Worm (Caenorhabditis elegans) whole organism, mixed stage, embryonic: ENCODE data around the gene tbc-6.

Source experiments
- M03D4.4 ChIP-seq: sonication (generic microtip); optimal IDR thresholded peaks from 2 replicates; lab custom pipeline; 2017; ENCODE audit warnings: mild to moderate bottlenecking, missing genetic modification characterization, missing compliant biosample characterization
- bed-3 ChIP-seq: fragments of 200-800 bp; sonication (Bioruptor generic); optimal IDR thresholded peaks from 3 replicates; lab custom pipeline; 2018; ENCODE audit warnings: mild to moderate bottlenecking, missing genetic modification characterization, moderate library complexity, missing compliant biosample characterization
- blmp-1 ChIP-seq: fragments of 150-350 bp; optimal IDR thresholded peaks from 2 replicates; lab custom pipeline; 2014; ENCODE audit warnings: missing biosample characterization, missing genetic modification characterization
- ceh-39 ChIP-seq: fragments of 150-350 bp; optimal IDR thresholded peaks from 2 replicates; lab custom pipeline; 2014; ENCODE audit warnings: missing biosample characterization, missing genetic modification characterization
- ceh-43 ChIP-seq: fragments of 200-800 bp; sonication (Bioruptor generic); optimal IDR thresholded peaks from 2 replicates; lab custom pipeline; 2018; ENCODE audit warnings: mild to moderate bottlenecking, missing genetic modification characterization, moderate library complexity, missing compliant biosample characterization
- ceh-83 ChIP-seq: fragments of 200-800 bp; sonication (Bioruptor generic); optimal IDR thresholded peaks from 2 replicates; lab custom pipeline; 2018; ENCODE audit warnings: mild to moderate bottlenecking, missing genetic modification characterization, missing compliant biosample characterization
- drap-1 ChIP-seq: fragments of 200-800 bp; sonication (Bioruptor generic); optimal IDR thresholded peaks from 3 replicates; lab custom pipeline; 2018; ENCODE audit warnings: mild to moderate bottlenecking, missing genetic modification characterization, missing compliant biosample characterization
- elt-1 ChIP-seq: sonication (generic microtip); optimal IDR thresholded peaks from 2 replicates; lab custom pipeline; 2017; ENCODE audit warnings: missing genetic modification characterization, mild to moderate bottlenecking, missing compliant biosample characterization, antibody characterized with exemption, moderate library complexity, borderline replicate concordance; ENCODE audit not compliant: insufficient read depth
- elt-3 ChIP-seq: fragments of 150-350 bp; optimal IDR thresholded peaks from 2 replicates; lab custom pipeline; 2014; ENCODE audit warnings: missing biosample characterization, missing genetic modification characterization
- flh-1 ChIP-seq: fragments of 200-800 bp; sonication (Bioruptor generic); optimal IDR thresholded peaks from 2 replicates; lab custom pipeline; 2018; ENCODE audit warnings: mild to moderate bottlenecking, missing genetic modification characterization, moderate library complexity, missing compliant biosample characterization
- ham-2 ChIP-seq: fragments of 200-800 bp; sonication (Bioruptor generic); optimal IDR thresholded peaks from 2 replicates; lab custom pipeline; 2018; ENCODE audit warnings: mild to moderate bottlenecking, missing genetic modification characterization, missing compliant biosample characterization
- hlh-1 ChIP-seq: fragments of 150-350 bp; optimal IDR thresholded peaks from 2 replicates; lab custom pipeline; 2014; ENCODE audit warnings: missing biosample characterization, missing genetic modification reagents, missing genetic modification characterization
- lin-13 ChIP-seq: fragments of 150-350 bp; optimal IDR thresholded peaks from 2 replicates; lab custom pipeline; 2014; ENCODE audit warnings: missing biosample characterization, missing genetic modification characterization
- lin-32 ChIP-seq: fragments of 200-800 bp; sonication (Bioruptor generic); optimal IDR thresholded peaks from 2 replicates; lab custom pipeline; 2018; ENCODE audit warnings: mild to moderate bottlenecking, missing genetic modification characterization, missing compliant biosample characterization
- lsy-2 ChIP-seq: fragments of 150-350 bp; optimal IDR thresholded peaks from 2 replicates; lab custom pipeline; 2014; ENCODE audit warnings: missing biosample characterization, missing genetic modification characterization
- mab-5 ChIP-seq: fragments of 150-350 bp; optimal IDR thresholded peaks from 2 replicates; lab custom pipeline; 2014; ENCODE audit warnings: missing biosample characterization, missing genetic modification characterization
- mep-1 ChIP-seq: fragments of 150-350 bp; optimal IDR thresholded peaks from 2 replicates; lab custom pipeline; 2017; ENCODE audit warnings: missing biosample characterization, missing genetic modification reagents, missing genetic modification characterization, inconsistent platforms
- mls-2 ChIP-seq: sonication (generic microtip); optimal IDR thresholded peaks from 2 replicates; lab custom pipeline; 2016; ENCODE audit warnings: mild to moderate bottlenecking, missing genetic modification characterization, moderate library complexity, missing compliant biosample characterization
- nhr-12 ChIP-seq: fragments of 150-350 bp; optimal IDR thresholded peaks from 2 replicates; lab custom pipeline; 2014; ENCODE audit warnings: missing biosample characterization, missing genetic modification characterization
- nhr-2 ChIP-seq: fragments of 150-350 bp; optimal IDR thresholded peaks from 2 replicates; lab custom pipeline; 2014; ENCODE audit warnings: missing biosample characterization, missing genetic modification characterization
- nhr-237 ChIP-seq: fragments of 150-350 bp; optimal IDR thresholded peaks from 2 replicates; lab custom pipeline; 2014; ENCODE audit warnings: missing biosample characterization, missing genetic modification characterization
- nhr-28 ChIP-seq: fragments of 150-350 bp; optimal IDR thresholded peaks from 2 replicates; lab custom pipeline; 2014; ENCODE audit warnings: missing biosample characterization, missing genetic modification characterization
- nhr-76 ChIP-seq: sonication (generic microtip); optimal IDR thresholded peaks from 2 replicates; lab custom pipeline; 2017; ENCODE audit warnings: missing biosample characterization, missing genetic modification characterization
- pha-4 ChIP-seq: fragments of 150-350 bp; optimal IDR thresholded peaks from 2 replicates; lab custom pipeline; 2018; ENCODE audit warnings: missing biosample characterization, missing genetic modification reagents, missing genetic modification characterization
- sem-2 ChIP-seq: fragments of 200-800 bp; sonication (Bioruptor generic); optimal IDR thresholded peaks from 2 replicates; lab custom pipeline; 2018; ENCODE audit warnings: mild to moderate bottlenecking, missing genetic modification characterization, missing compliant biosample characterization
- snpc-4 ChIP-seq: fragments of 150-350 bp; optimal IDR thresholded peaks from 2 replicates; lab custom pipeline; 2014; ENCODE audit warnings: missing biosample characterization, missing genetic modification characterization
- sptf-1 ChIP-seq: sonication (generic microtip); optimal IDR thresholded peaks from 2 replicates; lab custom pipeline; 2017; ENCODE audit warnings: mild to moderate bottlenecking, missing genetic modification characterization, moderate library complexity, missing compliant biosample characterization
- tbx-8 ChIP-seq: fragments of 200-800 bp; sonication (Bioruptor generic); optimal IDR thresholded peaks from 2 replicates; lab custom pipeline; 2018; ENCODE audit warnings: mild to moderate bottlenecking, missing genetic modification characterization, moderate library complexity, missing compliant biosample characterization
- unc-120 ChIP-seq: sonication (generic microtip); optimal IDR thresholded peaks from 2 replicates; lab custom pipeline; 2017; ENCODE audit warnings: missing genetic modification characterization, missing compliant biosample characterization; ENCODE audit not compliant: poor library complexity, severe bottlenecking
- unc-39 ChIP-seq: fragments of 150-350 bp; optimal IDR thresholded peaks from 2 replicates; lab custom pipeline; 2014; ENCODE audit warnings: missing biosample characterization, missing genetic modification characterization
- zip-8 ChIP-seq: fragments of 150-350 bp; optimal IDR thresholded peaks from 2 replicates; lab custom pipeline; 2014; ENCODE audit warnings: missing biosample characterization, missing genetic modification characterization
- ztf-11 ChIP-seq: fragments of 150-350 bp; optimal IDR thresholded peaks from 2 replicates; lab custom pipeline; 2014; ENCODE audit warnings: missing biosample characterization, missing genetic modification characterization

The tbc-6 gene

ce11 chrII:6872493-6872892, 24.6 kb downstream of the tbc-6 start, which contains the start of gene C44B7.5:
Gene C44B7.5 (minus strand): TSS chrII:6872593.
- no peak for TF ChIP-seq unc-120 (tag; lab: Kevin White, UChicago)
- TF ChIP-seq M03D4.4 (tag; lab: Kevin White, UChicago) = no peak
- no peak for TF ChIP-seq flh-1 (GFP tag; lab: Kevin White, UChicago)
- TF ChIP-seq lin-32 = no peak
- TF ChIP-seq ceh-83 (GFP tag; lab: Kevin White, UChicago) = no peak
- TF ChIP-seq ham-2 (GFP tag; lab: Kevin White, UChicago) = no peak

DNA sequence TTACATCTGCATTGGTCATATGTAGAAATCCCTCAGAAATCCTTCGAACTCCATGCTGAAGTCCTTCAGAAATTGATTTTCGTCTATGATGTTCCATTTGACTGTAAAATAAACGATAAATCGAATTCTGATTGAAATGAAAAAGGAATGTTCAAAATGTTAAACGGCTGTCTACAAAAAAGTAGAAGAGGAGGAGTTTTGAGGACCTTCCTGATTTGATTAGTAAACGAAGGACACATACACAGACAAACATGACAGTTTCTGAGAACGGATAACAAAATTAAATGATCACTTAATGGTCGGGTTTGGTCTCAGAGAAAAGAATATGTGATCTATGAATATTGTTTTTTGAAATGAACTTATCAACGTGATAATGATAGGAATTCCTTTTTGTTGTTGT, 29.0 kb downstream of the tbc-6 start, which contains the start of gene slc-36.5:
TSS of gene slc-36.5 (minus strand) at position 101 of the 400 bp plus-strand sequence.
- no peak for TF ChIP-seq drap-1
- TF ChIP-seq elt-1 (tag; lab: Kevin White, UChicago) = no peak
- TF ChIP-seq ceh-83 (GFP tag; lab: Kevin White, UChicago) = no peak
- TF ChIP-seq hlh-1 (tag; lab: Kevin White, UChicago) = no peak
- no peak for TF ChIP-seq nhr-28 (tag; lab: Kevin White, UChicago)
- no peak for TF ChIP-seq lin-32
- no peak for TF ChIP-seq lin-13

DNA sequence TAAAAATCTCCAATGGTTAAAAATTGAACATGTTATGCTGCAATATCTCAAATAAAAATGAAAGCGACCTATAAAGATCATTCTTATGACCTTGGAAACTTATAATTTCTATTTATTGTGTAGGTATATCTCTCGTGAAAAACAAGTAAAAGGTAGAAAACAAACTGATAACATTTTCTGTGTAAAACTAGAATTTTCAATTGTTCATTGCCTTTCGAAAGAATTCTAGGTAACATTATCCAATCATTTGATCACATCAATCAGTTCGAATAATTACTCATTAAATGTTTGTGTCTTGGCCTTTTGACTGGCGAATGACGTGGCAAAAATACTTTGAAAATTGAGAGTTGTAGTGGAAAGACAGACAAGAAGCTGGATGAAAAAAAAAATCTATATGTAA, 30.0 kb downstream of the tbc-6 start:
- TF ChIP-seq sptf-1 (tag; lab: Kevin White, UChicago) = no peak
- TF ChIP-seq drap-1 = no peak
- TF ChIP-seq mab-5 (tag; lab: Kevin White, UChicago) = no peak
- no peak for TF ChIP-seq ceh-43 (GFP tag; lab: Kevin White, UChicago)
- TF ChIP-seq elt-3 = no peak
- no peak for TF ChIP-seq unc-39 (tag; lab: Kevin White, UChicago)
- no peak for TF ChIP-seq flh-1 (GFP tag; lab: Kevin White, UChicago)
- no peak for TF ChIP-seq mls-2
- TF ChIP-seq elt-1 (tag; lab: Kevin White, UChicago) = no peak
- TF ChIP-seq nhr-2 = no peak
- no peak for TF ChIP-seq tbx-8 (GFP tag; lab: Kevin White, UChicago)
- TF ChIP-seq pha-4 = no peak

DNA sequence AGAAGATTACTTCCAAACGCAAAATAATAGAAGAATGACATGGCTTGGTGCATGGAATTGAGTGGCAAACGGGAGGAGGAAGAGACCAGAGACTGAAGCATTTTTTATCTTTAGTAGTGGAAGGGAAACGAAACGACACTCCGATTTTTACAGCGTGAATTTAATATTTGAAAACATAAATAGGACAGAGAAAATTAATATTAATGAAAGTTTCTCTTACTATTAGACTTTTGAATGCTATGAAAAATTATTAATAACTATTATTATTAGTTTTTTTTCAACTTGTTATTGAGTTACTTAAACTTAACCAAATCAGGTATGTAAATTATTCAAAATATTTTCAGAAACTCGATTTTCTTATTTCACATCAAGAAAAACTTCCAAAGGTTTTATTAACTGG, 32.1 kb downstream of the tbc-6 start, which contains the start of gene C44B7.7:
TSS of gene C44B7.7 (minus strand) at position 101 of the 400 bp plus-strand sequence.
- TF ChIP-seq zip-8 (tag; lab: Kevin White, UChicago) (no peak), mep-1 (tag; lab: Kevin White, UChicago) (no peak), sem-2 (GFP tag; lab: Kevin White, UChicago) (no peak), nhr-2 (no peak), nhr-237 (no peak), blmp-1 (no peak), mls-2 (no peak), mab-5 (tag; lab: Kevin White, UChicago) (no peak), ztf-11 (tag; lab: Kevin White, UChicago) (no peak), pha-4 (no peak)
- TF ChIP-seq, all 35 proteins: peak for 0

DNA sequence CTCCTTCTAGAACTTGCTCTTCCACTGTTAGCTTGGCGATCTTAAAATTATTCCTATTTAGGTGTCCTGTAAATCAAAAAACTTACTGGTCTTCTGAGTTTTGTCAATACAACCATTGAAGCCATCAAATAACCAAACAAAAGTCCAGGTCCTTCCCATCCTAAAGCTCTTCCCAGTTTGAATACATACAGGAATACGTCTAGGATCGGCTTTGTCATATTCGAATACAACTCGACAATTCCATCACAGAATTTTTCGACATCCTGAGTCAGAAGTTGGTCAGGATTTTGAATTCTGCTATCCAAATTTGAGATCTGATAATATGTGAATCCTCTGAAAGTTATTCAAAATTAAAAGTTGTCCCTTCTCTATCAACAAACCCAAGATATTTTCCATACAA, 34.4 kb downstream of the tbc-6 start:
- TF ChIP-seq drap-1 (no peak), nhr-12 (tag; lab: Kevin White, UChicago) (no peak), unc-120 (tag; lab: Kevin White, UChicago) (no peak), ceh-39 (tag; lab: Kevin White, UChicago) (no peak), ceh-43 (GFP tag; lab: Kevin White, UChicago) (no peak), hlh-1 (tag; lab: Kevin White, UChicago) (no peak), nhr-76 (tag; lab: Kevin White, UChicago) (no peak), tbx-8 (GFP tag; lab: Kevin White, UChicago) (no peak), snpc-4 (tag; lab: Kevin White, UChicago) (no peak), elt-3 (no peak), bed-3 (GFP tag; lab: Kevin White, UChicago) (no peak), ceh-83 (GFP tag; lab: Kevin White, UChicago) (no peak), zip-8 (tag; lab: Kevin White, UChicago) (no peak), M03D4.4 (tag; lab: Kevin White, UChicago) (no peak), lsy-2 (tag; lab: Kevin White, UChicago) (no peak), mab-5 (tag; lab: Kevin White, UChicago) (no peak), mls-2 (no peak), nhr-2 (no peak), nhr-28 (tag; lab: Kevin White, UChicago) (no peak), blmp-1 (no peak)
